Worm (Caenorhabditis elegans) whole organism, midembryonic: ENCODE results near the gene T04A8.13.

Experiments used
- T22C8.4 ChIP-seq: fragments of 200-800 bp; sonication (Bioruptor generic); IDR thresholded peaks from 2 replicates; pipeline ENCODE4 v1.3.6; 2022; ENCODE audit warnings: missing genetic modification characterization, missing compliant biosample characterization
- cog-1 ChIP-seq: sonication (generic microtip); optimal IDR thresholded peaks from 2 replicates; lab custom pipeline; 2016; ENCODE audit warnings: missing genetic modification characterization, missing compliant biosample characterization
- flt-1 ChIP-seq: fragments of 200-800 bp; sonication (Bioruptor generic); IDR thresholded peaks from 2 replicates; pipeline ENCODE4 v1.3.6; 2022; ENCODE audit warnings: missing genetic modification characterization, missing compliant biosample characterization
- klf-2 ChIP-seq: fragments of 200-800 bp; sonication (Bioruptor generic); conservative IDR thresholded peaks from 2 replicates; pipeline ENCODE4 v1.3.6; 2022; ENCODE audit warnings: missing genetic modification reagents, missing genetic modification characterization, missing compliant biosample characterization
- med-1 ChIP-seq: sonication (generic microtip); optimal IDR thresholded peaks from 2 replicates; lab custom pipeline; 2017; ENCODE audit warnings: missing genetic modification characterization, mild to moderate bottlenecking, missing compliant biosample characterization, antibody characterized with exemption, missing genetic modification reagents; ENCODE audit not compliant: insufficient read depth
- ref-1 ChIP-seq: fragments of 200-800 bp; sonication (Bioruptor generic); conservative IDR thresholded peaks from 2 replicates; pipeline ENCODE4 v1.3.6; 2022; ENCODE audit warnings: missing genetic modification reagents, missing genetic modification characterization, missing compliant biosample characterization
- tab-1 ChIP-seq: fragments of 200-800 bp; sonication (Bioruptor generic); IDR thresholded peaks from 2 replicates; pipeline ENCODE4 v1.3.6; 2022; ENCODE audit warnings: missing genetic modification characterization, missing compliant biosample characterization
- ztf-23 ChIP-seq: fragments of 200-800 bp; sonication (Bioruptor generic); IDR thresholded peaks from 2 replicates; pipeline ENCODE4 v1.3.6; 2022; ENCODE audit warnings: missing genetic modification reagents, missing genetic modification characterization, missing compliant biosample characterization
- ztf-29 ChIP-seq: fragments of 200-800 bp; sonication (Bioruptor generic); IDR thresholded peaks from 2 replicates; pipeline ENCODE4 v1.3.6; 2022; ENCODE audit warnings: missing genetic modification reagents, missing genetic modification characterization, missing compliant biosample characterization

T04A8.13 gene

DNA sequence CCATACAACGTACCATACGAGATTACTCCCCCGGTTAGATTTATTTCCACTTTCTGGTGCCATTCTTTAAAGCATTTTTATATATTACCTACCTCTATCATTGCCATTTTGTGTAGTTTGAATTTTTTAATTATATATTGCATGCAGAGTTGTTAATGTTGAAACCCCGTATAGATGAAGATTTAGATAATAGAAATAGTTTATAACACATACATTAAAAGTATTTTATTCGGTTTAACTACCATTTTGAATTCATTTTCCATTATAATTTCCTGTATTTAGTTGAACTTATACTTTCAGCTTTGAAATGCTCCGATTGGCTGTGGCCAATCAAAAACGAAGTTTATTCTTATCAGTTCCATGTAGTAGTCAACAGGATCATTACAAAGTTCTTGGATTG is 9.0 kb upstream of the T04A8.13 start, which contains the start of gene dnj-18:
Gene dnj-18, plus strand, starts transcription at position 301 of the 400 bp plus-strand sequence.
- no peak for TF ChIP-seq med-1
- no peak for TF ChIP-seq ztf-23 (GFP tag; lab: Robert Waterston, UW)
- TF ChIP-seq ref-1 (GFP tag; lab: Robert Waterston, UW): no peak
- no peak for TF ChIP-seq ztf-29 (GFP tag; lab: Robert Waterston, UW)
- TF ChIP-seq klf-2 (GFP tag; lab: Robert Waterston, UW): no peak
- no peak for TF ChIP-seq flt-1 (GFP tag; lab: Robert Waterston, UW)
- no peak for TF ChIP-seq tab-1 (GFP tag; lab: Robert Waterston, UW)
- no peak for TF ChIP-seq T22C8.4 (GFP tag; lab: Robert Waterston, UW)
- no peak for TF ChIP-seq cog-1 (tag; lab: Kevin White, UChicago)

DNA sequence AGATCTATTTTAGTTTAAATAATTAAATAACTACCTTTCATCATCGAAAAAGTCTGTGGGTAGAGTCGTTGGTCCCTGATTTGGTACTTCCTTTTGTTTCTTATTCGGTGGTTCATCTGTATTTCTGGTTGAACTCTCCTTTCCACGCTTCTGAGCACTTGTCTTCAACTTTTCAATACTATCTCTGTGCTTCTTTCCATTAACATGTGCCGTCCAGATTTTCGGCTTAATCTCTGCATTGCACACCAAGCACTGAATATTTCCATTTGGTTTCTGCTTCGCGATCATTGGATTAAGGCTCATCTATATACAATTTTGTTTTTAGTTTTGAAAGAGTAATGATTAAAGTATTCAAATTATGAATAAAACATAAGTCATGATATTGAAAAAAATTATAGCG is 6.9 kb upstream of the T04A8.13 start, which contains the start of gene sel-13:
Gene sel-13, minus strand, starts transcription at position 303 of the 400 bp plus-strand sequence.
- TF ChIP-seq flt-1 (GFP tag; lab: Robert Waterston, UW) (no peak), T22C8.4 (GFP tag; lab: Robert Waterston, UW) (no peak)

ce11 chrIII:4703932-4704454 is 2.8 kb upstream of the T04A8.13 start, which contains the start of the genes clp-2 and mrpl-16:
TSS of gene clp-2 (minus strand) at chrIII:4704025.
TSS of gene mrpl-16 (plus strand) at chrIII:4704404.
- TF ChIP-seq cog-1 (tag; lab: Kevin White, UChicago) (no peak), klf-2 (GFP tag; lab: Robert Waterston, UW) (no peak), tab-1 (GFP tag; lab: Robert Waterston, UW) (no peak), T22C8.4 (GFP tag; lab: Robert Waterston, UW) (no peak), med-1 (no peak), ref-1 (GFP tag; lab: Robert Waterston, UW) (no peak), flt-1 (GFP tag; lab: Robert Waterston, UW) (no peak), ztf-29 (GFP tag; lab: Robert Waterston, UW) (no peak), ztf-23 (GFP tag; lab: Robert Waterston, UW) (no peak)

ce11 chrIII:4705207-4705606 is 1.6 kb upstream of the T04A8.13 start, which contains the start of gene pgap-2:
TSS of gene pgap-2 (plus strand) at chrIII:4705507.
- TF ChIP-seq ztf-23 (GFP tag; lab: Robert Waterston, UW): no peak
- TF ChIP-seq ref-1 (GFP tag; lab: Robert Waterston, UW): no peak
- TF ChIP-seq klf-2 (GFP tag; lab: Robert Waterston, UW): no peak
- TF ChIP-seq T22C8.4 (GFP tag; lab: Robert Waterston, UW): no peak
- no peak for TF ChIP-seq cog-1 (tag; lab: Kevin White, UChicago)
- TF ChIP-seq flt-1 (GFP tag; lab: Robert Waterston, UW): no peak
- no peak for TF ChIP-seq tab-1 (GFP tag; lab: Robert Waterston, UW)
- TF ChIP-seq ztf-29 (GFP tag; lab: Robert Waterston, UW): no peak
- no peak for TF ChIP-seq med-1

ce11 chrIII:4708909-4709308 is 2.1 kb downstream of the T04A8.13 start, which contains the start of gene T04A8.18:
TSS of gene T04A8.18 (plus strand) at chrIII:4709209.
- TF ChIP-seq ztf-29 (GFP tag; lab: Robert Waterston, UW): no peak

DNA sequence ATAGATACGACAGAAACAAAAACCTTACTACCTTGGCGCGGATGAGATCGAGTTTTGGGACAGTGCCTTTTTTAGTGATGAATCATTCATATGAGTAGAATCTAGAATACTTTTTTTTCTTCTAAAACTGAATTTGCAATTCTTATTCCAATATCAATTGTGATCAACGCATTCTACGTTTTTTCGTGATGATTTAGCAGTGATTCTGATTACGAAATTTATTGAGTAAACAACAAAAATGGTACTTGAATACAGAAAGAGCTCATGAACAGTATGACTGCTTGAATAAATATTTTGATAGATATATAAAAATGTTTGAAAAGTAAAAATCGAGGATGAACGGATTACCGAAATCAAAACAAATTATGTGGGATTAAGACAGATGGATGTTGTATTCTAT is 8.3 kb downstream of the T04A8.13 start, which contains the start of gene him-18:
Gene him-18, minus strand, starts transcription at position 101 of the 400 bp plus-strand sequence.
- TF ChIP-seq tab-1 (GFP tag; lab: Robert Waterston, UW) (no peak), T22C8.4 (GFP tag; lab: Robert Waterston, UW) (no peak), med-1 (no peak), flt-1 (GFP tag; lab: Robert Waterston, UW) (no peak), ztf-29 (GFP tag; lab: Robert Waterston, UW) (no peak), ztf-23 (GFP tag; lab: Robert Waterston, UW) (no peak), klf-2 (GFP tag; lab: Robert Waterston, UW) (no peak), ref-1 (GFP tag; lab: Robert Waterston, UW) (no peak), cog-1 (tag; lab: Kevin White, UChicago) (no peak)

DNA sequence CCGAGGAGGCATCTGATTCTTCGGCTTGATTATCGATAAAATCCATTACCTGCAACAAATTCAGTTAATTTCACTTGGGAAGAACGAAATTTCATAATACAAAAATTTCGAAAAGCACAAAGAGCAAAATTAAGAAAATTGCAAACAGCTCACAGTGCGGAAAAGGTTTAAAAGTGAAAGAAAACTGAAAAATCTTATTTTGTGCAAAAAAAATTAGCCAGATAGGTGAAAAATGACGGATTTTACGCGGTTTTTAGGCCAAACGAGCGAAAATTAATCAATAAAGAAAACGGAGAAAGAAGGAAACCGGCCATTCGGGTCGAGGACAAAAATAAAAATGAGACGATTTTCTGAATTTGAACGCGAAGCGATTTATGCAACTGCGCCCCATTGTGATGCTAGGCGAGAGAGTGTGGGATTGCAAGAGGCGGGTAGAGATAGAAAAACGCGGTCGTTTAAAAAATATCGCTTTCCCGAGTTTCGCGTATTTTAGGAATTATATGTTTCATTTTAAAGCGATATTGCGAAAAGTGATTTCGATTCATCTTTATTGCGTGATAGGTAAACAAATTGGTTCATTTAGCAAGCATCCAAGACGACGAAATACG is 13.9 kb downstream of the T04A8.13 start, which contains the start of gene emb-5:
Gene emb-5, minus strand, starts transcription at position 51 of the 608 bp plus-strand sequence.
- TF ChIP-seq flt-1 (GFP tag; lab: Robert Waterston, UW): 0 out of 2 replicates have a peak, but pooled peaks have one; percentile 45
- TF ChIP-seq ztf-23 (GFP tag; lab: Robert Waterston, UW): no peak

DNA sequence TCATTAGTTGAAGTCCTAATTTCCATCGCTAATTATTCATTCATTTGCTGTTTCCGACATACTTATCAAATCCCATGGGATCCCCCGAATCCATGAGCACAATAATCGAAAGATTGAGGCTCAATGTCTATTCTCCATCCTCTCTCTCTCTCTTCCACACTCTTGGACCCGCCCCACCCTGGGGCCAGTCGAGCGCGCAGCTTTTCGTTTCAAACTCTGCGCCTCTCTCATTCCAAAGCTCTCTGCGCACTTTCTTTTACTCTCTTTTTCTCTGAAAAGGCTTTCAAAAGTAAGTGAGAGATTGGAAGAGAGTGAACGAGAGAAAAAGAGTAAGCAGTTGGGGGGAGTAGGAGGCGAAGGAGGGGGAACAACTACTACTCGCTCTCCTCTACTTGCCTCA is 15.0 kb downstream of the T04A8.13 start, which contains the start of gene acy-1:
Gene acy-1, plus strand, starts transcription at position 346 of the 400 bp plus-strand sequence.
- TF ChIP-seq ref-1 (GFP tag; lab: Robert Waterston, UW) (no peak), cog-1 (tag; lab: Kevin White, UChicago) (peak; percentile 25)

- TF ChIP-seq flt-1 (GFP tag; lab: Robert Waterston, UW) (0 out of 2 replicates have a peak, but pooled peaks have one; percentile 44), ztf-23 (GFP tag; lab: Robert Waterston, UW) (no peak)
Measured at ce11 chrIII:4723922-4724321, 17.1 kb downstream of the T04A8.13 start.

DNA sequence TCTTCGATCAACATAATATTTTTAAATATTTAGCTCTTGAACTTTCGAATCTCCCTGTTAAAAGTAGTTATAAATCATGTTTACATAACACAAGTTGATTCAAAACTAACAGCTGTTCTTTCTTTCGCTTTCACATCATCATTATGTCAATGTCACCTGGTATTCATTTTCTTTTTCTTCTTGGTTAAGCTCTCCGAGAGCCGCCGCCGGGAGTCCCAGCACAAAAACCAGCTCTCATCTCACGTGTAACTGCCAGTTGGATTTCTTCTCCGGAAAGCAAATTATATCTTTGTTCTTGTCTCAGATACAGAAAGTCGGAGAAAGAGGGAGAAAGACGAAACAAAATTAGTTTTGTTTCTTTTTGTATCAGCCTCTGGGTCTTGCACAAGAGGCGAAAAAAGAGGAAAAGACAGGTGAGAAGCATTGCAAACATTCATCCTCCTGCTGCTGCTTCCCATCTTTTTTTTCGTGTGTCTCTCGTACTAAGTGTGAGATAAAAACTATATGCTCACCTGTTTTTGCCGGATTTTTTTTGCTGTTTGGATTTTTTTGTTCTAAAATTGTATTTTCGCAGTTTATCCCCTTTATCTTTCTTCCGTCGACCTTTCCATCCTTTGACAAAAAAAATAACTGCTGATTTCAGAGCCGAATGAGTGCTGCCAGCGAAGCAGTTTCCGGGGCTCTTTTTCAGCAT is 24.7 kb downstream of the T04A8.13 start, which contains the start of gene F17C8.3:
Gene F17C8.3, plus strand, starts transcription at position 644 of the 694 bp plus-strand sequence.
- TF ChIP-seq tab-1 (GFP tag; lab: Robert Waterston, UW): no peak
- no peak for TF ChIP-seq flt-1 (GFP tag; lab: Robert Waterston, UW)
- TF ChIP-seq klf-2 (GFP tag; lab: Robert Waterston, UW): no peak
- no peak for TF ChIP-seq ref-1 (GFP tag; lab: Robert Waterston, UW)
